Worm (Caenorhabditis elegans) whole organism, L4 larva: Measurements from ENCODE around the gene cab-1.
A peak's percentile ranks its signal among the peaks of the same experiment; 100 is the strongest.

Source experiments
- T26A8.4 ChIP-seq: fragments of 200-800 bp; sonication (Bioruptor generic); IDR thresholded peaks from 2 replicates; pipeline ENCODE4 v1.3.6; 2022; ENCODE audit warnings: missing genetic modification characterization, missing compliant biosample characterization
- Y105C5A.15 ChIP-seq: fragments of 200-800 bp; sonication (Bioruptor generic); IDR thresholded peaks from 2 replicates; pipeline ENCODE4 v1.3.6; 2022; ENCODE audit warnings: missing genetic modification characterization, missing compliant biosample characterization
- Y5F2A.4 ChIP-seq: fragments of 200-800 bp; sonication (Bioruptor generic); optimal IDR thresholded peaks from 2 replicates; lab custom pipeline; 2018; ENCODE audit warnings: mild to moderate bottlenecking, missing genetic modification characterization, missing compliant biosample characterization
- ZK337.2 ChIP-seq: fragments of 200-800 bp; sonication (Bioruptor generic); IDR thresholded peaks from 2 replicates; pipeline ENCODE4 v1.3.6; 2022; ENCODE audit warnings: missing genetic modification reagents, missing genetic modification characterization, missing compliant biosample characterization
- ZK546.5 ChIP-seq, 2 experiments: sonication (generic microtip); optimal IDR thresholded peaks; 2 replicates each; lab custom pipeline; 2017; ENCODE audit warnings: missing biosample characterization in 2 of 2, missing genetic modification characterization in 2 of 2
- aha-1 ChIP-seq: fragments of 150-350 bp; peaks from one replicate; lab custom pipeline; 2014; ENCODE audit warnings: missing biosample characterization, missing genetic modification characterization
- ama-1 ChIP-seq: fragments of 150-350 bp; optimal IDR thresholded peaks from 2 replicates; lab custom pipeline; 2014; ENCODE audit warnings: inconsistent platforms, mixed read lengths
- attf-4 ChIP-seq: sonication (generic microtip); optimal IDR thresholded peaks from 3 replicates; lab custom pipeline; 2017; ENCODE audit warnings: missing biosample characterization, missing genetic modification characterization
- ceh-20 ChIP-seq: fragments of 200-800 bp; sonication (Bioruptor generic); IDR thresholded peaks from 2 replicates; pipeline ENCODE4 v1.3.6; 2022; ENCODE audit warnings: missing genetic modification reagents, missing genetic modification characterization, missing compliant biosample characterization
- ceh-44 ChIP-seq: fragments of 200-800 bp; sonication (Bioruptor generic); IDR thresholded peaks from 2 replicates; pipeline ENCODE4 v1.3.6; 2022; ENCODE audit warnings: missing genetic modification reagents, missing genetic modification characterization, missing compliant biosample characterization
- ces-1 ChIP-seq: fragments of 150-350 bp; sonication (generic microtip); optimal IDR thresholded peaks from 4 replicates; lab custom pipeline; 2014; ENCODE audit warnings: missing biosample characterization, missing genetic modification reagents, missing genetic modification characterization
- cey-2 ChIP-seq: sonication (generic microtip); optimal IDR thresholded peaks from 3 replicates; lab custom pipeline; 2017; ENCODE audit warnings: missing genetic modification characterization, mild to moderate bottlenecking, missing compliant biosample characterization, antibody characterized with exemption, borderline replicate concordance; ENCODE audit not compliant: insufficient read depth
- dmd-6 ChIP-seq: fragments of 200-800 bp; sonication (Bioruptor generic); IDR thresholded peaks from 2 replicates; pipeline ENCODE4 v1.3.6; 2022; ENCODE audit warnings: missing genetic modification reagents, missing genetic modification characterization, missing compliant biosample characterization
- dpl-1 ChIP-seq: fragments of 150-350 bp; optimal IDR thresholded peaks from 2 replicates; lab custom pipeline; 2014; ENCODE audit warnings: missing biosample characterization, missing genetic modification reagents, missing genetic modification characterization
- fkh-10 ChIP-seq: fragments of 150-350 bp; optimal IDR thresholded peaks from 2 replicates; lab custom pipeline; 2014; ENCODE audit warnings: missing biosample characterization, missing genetic modification reagents, missing genetic modification characterization
- gei-8 ChIP-seq: fragments of 200-800 bp; sonication (Bioruptor generic); optimal IDR thresholded peaks from 2 replicates; lab custom pipeline; 2018; ENCODE audit warnings: mild to moderate bottlenecking, missing genetic modification characterization, missing compliant biosample characterization
- hif-1 ChIP-seq, 2 experiments: sonication (generic microtip); optimal IDR thresholded peaks; 2 replicates each; lab custom pipeline; 2016 to 2017; ENCODE audit warnings: missing compliant biosample characterization in 2 of 2, missing genetic modification characterization in 2 of 2, missing genetic modification reagents in 2 of 2, missing genotype in 2 of 2, mild to moderate bottlenecking in 1 of 2
- hlh-11 ChIP-seq: fragments of 200-800 bp; sonication (Bioruptor generic); optimal IDR thresholded peaks from 2 replicates; lab custom pipeline; 2018; ENCODE audit warnings: mild to moderate bottlenecking, missing genetic modification characterization, missing compliant biosample characterization
- hlh-30 ChIP-seq: sonication (generic microtip); optimal IDR thresholded peaks from 2 replicates; lab custom pipeline; 2017; ENCODE audit warnings: antibody characterized with exemption, mild to moderate bottlenecking, missing genetic modification characterization, missing compliant biosample characterization; ENCODE audit not compliant: insufficient read depth
- lim-7 ChIP-seq: fragments of 200-800 bp; sonication (Bioruptor generic); IDR thresholded peaks from 2 replicates; pipeline ENCODE4 v1.3.6; 2022; ENCODE audit warnings: missing genetic modification characterization, missing compliant biosample characterization
- lin-13 ChIP-seq: fragments of 150-350 bp; optimal IDR thresholded peaks from 2 replicates; lab custom pipeline; 2014; ENCODE audit warnings: missing biosample characterization, missing genetic modification reagents, missing genetic modification characterization
- lin-29 ChIP-seq: fragments of 200-800 bp; sonication (Bioruptor generic); IDR thresholded peaks from 2 replicates; pipeline ENCODE4 v1.3.6; 2022; ENCODE audit warnings: missing genetic modification reagents, missing genetic modification characterization, missing compliant biosample characterization
- lsy-2 ChIP-seq, 2 experiments: fragments of 150-350 bp in 1 of 2; sonication (generic microtip) in 1 of 2; optimal IDR thresholded peaks; 2 replicates each; lab custom pipeline; 2014 to 2017; ENCODE audit warnings: missing biosample characterization in 2 of 2, missing genetic modification characterization in 2 of 2
- mdl-1 ChIP-seq, 2 experiments: fragments of 150-350 bp in 1 of 2; sonication (generic microtip) in 1 of 2; optimal IDR thresholded peaks; 2 replicates each; lab custom pipeline; 2014 to 2017; ENCODE audit warnings: missing biosample characterization in 2 of 2, missing genetic modification characterization in 2 of 2
- nhr-28 ChIP-seq: fragments of 150-350 bp; optimal IDR thresholded peaks from 2 replicates; lab custom pipeline; 2014; ENCODE audit warnings: missing biosample characterization, missing genetic modification characterization
- nhr-48 ChIP-seq: sonication (generic microtip); optimal IDR thresholded peaks from 2 replicates; lab custom pipeline; 2016; ENCODE audit warnings: mild to moderate bottlenecking, missing genetic modification characterization, missing compliant biosample characterization
- rbr-2 ChIP-seq: sonication (generic microtip); optimal IDR thresholded peaks from 2 replicates; lab custom pipeline; 2016; ENCODE audit warnings: missing genotype, missing genetic modification characterization, missing compliant biosample characterization
- snpc-1.2 ChIP-seq: fragments of 200-800 bp; sonication (Bioruptor generic); IDR thresholded peaks from 2 replicates; pipeline ENCODE4 v1.3.6; 2022; ENCODE audit warnings: missing genetic modification reagents, missing genetic modification characterization, missing compliant biosample characterization
- snpc-4 ChIP-seq: fragments of 150-350 bp; optimal IDR thresholded peaks from 2 replicates; lab custom pipeline; 2014; ENCODE audit warnings: missing biosample characterization, missing genetic modification characterization
- spr-1 ChIP-seq: sonication (generic microtip); optimal IDR thresholded peaks from 2 replicates; lab custom pipeline; 2016; ENCODE audit warnings: mild to moderate bottlenecking, missing genetic modification characterization, missing compliant biosample characterization
- tra-1 ChIP-seq: fragments of 200-800 bp; sonication (Bioruptor generic); IDR thresholded peaks from 2 replicates; pipeline ENCODE4 v1.3.6; 2022; ENCODE audit warnings: missing genetic modification reagents, missing genetic modification characterization, missing compliant biosample characterization
- unc-62 ChIP-seq, 3 experiments: fragments of 150-350 bp in 1 of 3; sonication (generic microtip); optimal IDR thresholded peaks in 2 of 3; peaks in 1 of 3; 1 replicate in 1 of 3; 2 replicates in 2 of 3; lab custom pipeline; 2014 to 2017; ENCODE audit warnings: missing biosample characterization in 3 of 3, missing genetic modification characterization in 3 of 3, missing genetic modification reagents in 3 of 3, missing genotype in 1 of 3
- zfp-2 ChIP-seq: sonication (generic microtip); optimal IDR thresholded peaks from 2 replicates; lab custom pipeline; 2016; ENCODE audit warnings: mild to moderate bottlenecking, missing genetic modification characterization, missing compliant biosample characterization
- zip-2 ChIP-seq: fragments of 150-350 bp; optimal IDR thresholded peaks from 2 replicates; lab custom pipeline; 2014; ENCODE audit warnings: missing biosample characterization, missing genetic modification characterization

Gene cab-1

ce11 chrX:12188280-12189071 is 24.2 kb downstream of the cab-1 start (continued):
- TF ChIP-seq ceh-44 (GFP tag; lab: Robert Waterston, UW) (no peak), cey-2 (no peak), ZK337.2 (GFP tag; lab: Robert Waterston, UW) (no peak), hlh-11 (tag; lab: Kevin White, UChicago) (peak; percentile 46), T26A8.4 (GFP tag; lab: Robert Waterston, UW) (no peak), snpc-1.2 (GFP tag; lab: Robert Waterston, UW) (no peak), Y105C5A.15 (GFP tag; lab: Robert Waterston, UW) (no peak), zip-2 (tag; lab: Kevin White, UChicago) (no peak), mdl-1 (tag; optimal IDR thresholded peaks at IDR 0.05; lab: Kevin White, UChicago) (no peak)

ce11 chrX:12186592-12186991 is 26.1 kb downstream of the cab-1 start:
- no peak for TF ChIP-seq lin-13 (GFP tag; lab: Kevin White, UChicago)
- peak; percentile 92 for TF ChIP-seq aha-1 (tag; lab: Kevin White, UChicago)
- TF ChIP-seq, all 104 proteins: peak for 1

ce11 chrX:12185847-12186559 is 26.7 kb downstream of the cab-1 start:
- TF ChIP-seq nhr-28 (tag; lab: Kevin White, UChicago): no peak
- peak; percentile 75 for TF ChIP-seq nhr-48
- TF ChIP-seq dmd-6: peak; percentile 33
- TF ChIP-seq ZK546.5 (tag; optimal IDR thresholded peaks at IDR 0.05; lab: Kevin White, UChicago): no peak
- peak; percentile 1 for TF ChIP-seq aha-1 (tag; lab: Kevin White, UChicago)
- peak in 1 of 2 experiments; percentile 23 for TF ChIP-seq hif-1 (tag; optimal IDR thresholded peaks at IDR 0.05; lab: Kevin White, UChicago)
- peak; percentile 50; the same call in 1 of the 2 replicates for TF ChIP-seq ceh-20 (GFP tag; lab: Robert Waterston, UW)
- TF ChIP-seq unc-62 (GFP tag; optimal IDR thresholded peaks at IDR 0.05 in 1 of 2; lab: Kevin White, UChicago): peak in 1 of 2 experiments; percentile 1
- no peak for TF ChIP-seq unc-62 (tag; optimal IDR thresholded peaks at IDR 0.05; lab: Kevin White, UChicago)
- peak; percentile 76 for TF ChIP-seq hlh-30 (tag; lab: Kevin White, UChicago)
- TF ChIP-seq hlh-11 (tag; lab: Kevin White, UChicago): peak; percentile 87
- peak in 1 of 2 experiments; percentile 9 for TF ChIP-seq lsy-2 (tag; optimal IDR thresholded peaks at IDR 0.05; lab: Kevin White, UChicago)
- no peak for TF ChIP-seq ama-1 (lab: Kevin White, UChicago)
- TF ChIP-seq zfp-2 (tag; lab: Kevin White, UChicago): no peak
- TF ChIP-seq tra-1 (GFP tag; lab: Robert Waterston, UW): 0 out of 2 replicates have a peak, but pooled peaks have one; percentile 5

ce11 chrX:12184393-12184792 is 28.3 kb downstream of the cab-1 start:
- TF ChIP-seq dpl-1 (GFP tag; lab: Kevin White, UChicago) (no peak), snpc-1.2 (GFP tag; lab: Robert Waterston, UW) (no peak), lim-7 (GFP tag; lab: Robert Waterston, UW) (no peak), gei-8 (GFP tag; lab: Kevin White, UChicago) (no peak), rbr-2 (tag; lab: Kevin White, UChicago) (no peak), attf-4 (tag; lab: Kevin White, UChicago) (no peak), ama-1 (lab: Kevin White, UChicago) (no peak), snpc-4 (tag; lab: Kevin White, UChicago) (no peak), Y5F2A.4 (GFP tag; lab: Kevin White, UChicago) (no peak), ces-1 (peak; percentile 73), spr-1 (tag; lab: Kevin White, UChicago) (no peak), lsy-2 (tag; optimal IDR thresholded peaks at IDR 0.05; lab: Kevin White, UChicago) (peak in 1 of 2 experiments; percentile 13), fkh-10 (GFP tag; lab: Kevin White, UChicago) (peak; percentile 27), zfp-2 (tag; lab: Kevin White, UChicago) (no peak), lin-29 (GFP tag; lab: Robert Waterston, UW) (no peak)
